Fruit fly (Drosophila melanogaster) whole organism, embryonic: ENCODE results near the gene Tbcd.

Source experiments
- CG10267 ChIP-seq: fragments of 200-800 bp; sonication (Bioruptor generic); optimal IDR thresholded peaks from 2 replicates; lab custom pipeline; 2018; ENCODE audit warnings: missing biosample characterization, mild to moderate bottlenecking, missing genetic modification characterization, moderate library complexity
- CG10366 ChIP-seq: fragments of 200-800 bp; sonication (Bioruptor generic); IDR thresholded peaks from 2 replicates; pipeline ENCODE4 v1.3.6; 2022; ENCODE audit warnings: missing biosample characterization, missing genetic modification characterization
- CG10462 ChIP-seq: fragments of 200-800 bp; sonication (Bioruptor generic); optimal IDR thresholded peaks from 2 replicates; lab custom pipeline; 2016; ENCODE audit warnings: missing biosample characterization, missing genetic modification characterization
- CG11723 ChIP-seq: fragments of 200-800 bp; sonication (Bioruptor generic); optimal IDR thresholded peaks from 2 replicates; lab custom pipeline; 2017; ENCODE audit warnings: missing biosample characterization, mild to moderate bottlenecking, missing genetic modification characterization
- CG12155 ChIP-seq: fragments of 200-800 bp; sonication (Bioruptor generic); optimal IDR thresholded peaks from 3 replicates; lab custom pipeline; 2016; ENCODE audit warnings: missing biosample characterization, missing genetic modification characterization
- CG12219 ChIP-seq: fragments of 200-800 bp; sonication (Bioruptor generic); optimal IDR thresholded peaks from 3 replicates; lab custom pipeline; 2018; ENCODE audit warnings: missing biosample characterization, mild to moderate bottlenecking, missing genetic modification characterization
- CG12744 ChIP-seq: fragments of 200-800 bp; sonication (Bioruptor generic); optimal IDR thresholded peaks from 2 replicates; lab custom pipeline; 2016; ENCODE audit warnings: missing biosample characterization, missing genetic modification characterization
- CG13123 ChIP-seq: fragments of 200-800 bp; sonication (Bioruptor generic); optimal IDR thresholded peaks from 2 replicates; lab custom pipeline; 2016; ENCODE audit warnings: missing biosample characterization, missing genetic modification characterization
- CG15269 ChIP-seq: fragments of 200-800 bp; sonication (Bioruptor generic); optimal IDR thresholded peaks from 2 replicates; lab custom pipeline; 2018; ENCODE audit warnings: missing biosample characterization, mild to moderate bottlenecking, missing genetic modification characterization, moderate library complexity
- CG17186 ChIP-seq: fragments of 200-800 bp; sonication (Bioruptor generic); optimal IDR thresholded peaks from 3 replicates; lab custom pipeline; 2017; ENCODE audit warnings: missing biosample characterization, missing genetic modification reagents, missing genetic modification characterization
- CG17385 ChIP-seq: fragments of 200-800 bp; sonication (Bioruptor generic); optimal IDR thresholded peaks from 3 replicates; lab custom pipeline; 2018; ENCODE audit warnings: missing biosample characterization, mild to moderate bottlenecking, missing genetic modification characterization
- CG17802 ChIP-seq: fragments of 200-800 bp; sonication (Bioruptor generic); optimal IDR thresholded peaks from 2 replicates; lab custom pipeline; 2018; ENCODE audit warnings: missing biosample characterization, mild to moderate bottlenecking, missing genetic modification characterization, moderate library complexity
- CG3407 ChIP-seq: fragments of 200-800 bp; sonication (Bioruptor generic); optimal IDR thresholded peaks from 2 replicates; lab custom pipeline; 2018; ENCODE audit warnings: missing biosample characterization, mild to moderate bottlenecking, missing genetic modification characterization
- CG3995 ChIP-seq: fragments of 200-800 bp; sonication (Bioruptor generic); optimal IDR thresholded peaks from 3 replicates; lab custom pipeline; 2016; ENCODE audit warnings: missing biosample characterization, missing genetic modification characterization
- CG4328 ChIP-seq: fragments of 200-800 bp; sonication (Bioruptor generic); optimal IDR thresholded peaks from 3 replicates; lab custom pipeline; 2017; ENCODE audit warnings: missing biosample characterization, missing genetic modification reagents, missing genetic modification characterization
- CG4404 ChIP-seq: fragments of 200-800 bp; sonication (Bioruptor generic); IDR thresholded peaks from 2 replicates; pipeline ENCODE4 v1.3.6; 2022; ENCODE audit warnings: missing biosample characterization, missing genetic modification characterization
- CG6765 ChIP-seq: fragments of 200-800 bp; sonication (Bioruptor generic); optimal IDR thresholded peaks from 3 replicates; lab custom pipeline; 2017; ENCODE audit warnings: missing biosample characterization, mild to moderate bottlenecking, missing genetic modification characterization
- CG7963 ChIP-seq: fragments of 200-800 bp; sonication (Bioruptor generic); IDR thresholded peaks from 3 replicates; pipeline ENCODE4 v1.3.6; 2022; ENCODE audit warnings: missing biosample characterization, missing genetic modification characterization; ENCODE audit not compliant: partially characterized antibody
- CG8924 ChIP-seq: fragments of 200-800 bp; optimal IDR thresholded peaks from 3 replicates; lab custom pipeline; 2019; ENCODE audit warnings: missing biosample characterization, mild to moderate bottlenecking, missing genetic modification characterization, moderate library complexity
- CG9437 ChIP-seq: fragments of 200-800 bp; sonication (Bioruptor generic); optimal IDR thresholded peaks from 2 replicates; lab custom pipeline; 2018; ENCODE audit warnings: missing biosample characterization, mild to moderate bottlenecking, missing genetic modification characterization
- Chrac-16 ChIP-seq: fragments of 200-800 bp; sonication (Bioruptor generic); optimal IDR thresholded peaks from 3 replicates; lab custom pipeline; 2016; ENCODE audit warnings: missing biosample characterization, missing genetic modification characterization
- Dek ChIP-seq: fragments of 200-800 bp; sonication (Bioruptor generic); optimal IDR thresholded peaks from 3 replicates; lab custom pipeline; 2019; ENCODE audit warnings: missing biosample characterization, mild to moderate bottlenecking, missing genetic modification characterization, moderate library complexity
- Dip3 ChIP-seq: fragments of 200-800 bp; sonication (Bioruptor generic); optimal IDR thresholded peaks from 3 replicates; lab custom pipeline; 2016; ENCODE audit warnings: missing biosample characterization, missing genetic modification characterization
- Dp ChIP-seq: fragments of 200-800 bp; sonication (Bioruptor generic); optimal IDR thresholded peaks from 2 replicates; lab custom pipeline; 2018; ENCODE audit warnings: missing biosample characterization, mild to moderate bottlenecking, missing genetic modification characterization, moderate library complexity
- Gug ChIP-seq: fragments of 200-800 bp; sonication (Bioruptor generic); IDR thresholded peaks from 4 replicates; pipeline ENCODE4 v1.3.6; 2022; ENCODE audit warnings: missing biosample characterization, missing genetic modification characterization
- H2.0 ChIP-seq: fragments of 200-800 bp; sonication (Bioruptor generic); IDR thresholded peaks from 2 replicates; pipeline ENCODE4 v1.3.6; 2022; ENCODE audit warnings: missing biosample characterization, missing genetic modification characterization
- Hey ChIP-seq: fragments of 200-800 bp; sonication (Bioruptor generic); optimal IDR thresholded peaks from 3 replicates; lab custom pipeline; 2018; ENCODE audit warnings: missing biosample characterization, mild to moderate bottlenecking, missing genetic modification characterization
- Lpt ChIP-seq: fragments of >200 bp; optimal IDR thresholded peaks from 2 replicates; lab custom pipeline; 2018; ENCODE audit warnings: missing biosample characterization, missing genetic modification characterization
- MESR4 ChIP-seq: fragments of 200-800 bp; sonication (Bioruptor generic); optimal IDR thresholded peaks from 2 replicates; lab custom pipeline; 2018; ENCODE audit warnings: missing biosample characterization, mild to moderate bottlenecking, missing genetic modification characterization, moderate library complexity
- Max ChIP-seq: fragments of 200-800 bp; sonication (Bioruptor generic); optimal IDR thresholded peaks from 2 replicates; lab custom pipeline; 2016; ENCODE audit warnings: missing biosample characterization, mild to moderate bottlenecking, missing genetic modification characterization
- Mrtf ChIP-seq: fragments of 200-800 bp; sonication (Bioruptor generic); IDR thresholded peaks from 3 replicates; pipeline ENCODE4 v1.3.6; 2022; ENCODE audit warnings: missing biosample characterization, missing genetic modification characterization
- Poxn ChIP-seq: fragments of 200-800 bp; sonication (Bioruptor generic); IDR thresholded peaks from 2 replicates; pipeline ENCODE4 v1.3.6; 2022; ENCODE audit warnings: missing biosample characterization, missing genetic modification characterization
- Rx ChIP-seq: fragments of 200-800 bp; sonication (Bioruptor generic); IDR thresholded peaks from 2 replicates; pipeline ENCODE4 v1.3.6; 2022; ENCODE audit warnings: missing biosample characterization, missing genetic modification characterization
- Sry-δ ChIP-seq: fragments of 200-800 bp; sonication (Bioruptor generic); optimal IDR thresholded peaks from 2 replicates; lab custom pipeline; 2016; ENCODE audit warnings: missing biosample characterization, missing genetic modification characterization
- ac ChIP-seq: fragments of 200-800 bp; sonication (Bioruptor generic); optimal IDR thresholded peaks from 3 replicates; lab custom pipeline; 2017; ENCODE audit warnings: missing biosample characterization, mild to moderate bottlenecking, missing genetic modification characterization
- al ChIP-seq: fragments of 200-800 bp; sonication (Bioruptor generic); IDR thresholded peaks from 2 replicates; pipeline ENCODE4 v1.3.6; 2022; ENCODE audit warnings: missing biosample characterization, missing genetic modification characterization
- ara ChIP-seq: fragments of 200-800 bp; sonication (Bioruptor generic); IDR thresholded peaks from 2 replicates; pipeline ENCODE4 v1.3.6; 2022; ENCODE audit warnings: missing biosample characterization, missing genetic modification characterization
- ato ChIP-seq: fragments of 200-800 bp; sonication (Bioruptor generic); IDR thresholded peaks from 2 replicates; pipeline ENCODE4 v1.3.6; 2022; ENCODE audit warnings: missing biosample characterization, missing genetic modification characterization; ENCODE audit not compliant: partially characterized antibody
- bcd ChIP-seq: fragments of 200-800 bp; sonication (Bioruptor generic); optimal IDR thresholded peaks from 2 replicates; lab custom pipeline; 2017; ENCODE audit warnings: missing biosample characterization, mild to moderate bottlenecking, missing genetic modification characterization
- cato ChIP-seq: fragments of 200-800 bp; sonication (Bioruptor generic); optimal IDR thresholded peaks from 2 replicates; lab custom pipeline; 2016; ENCODE audit warnings: missing biosample characterization, missing genetic modification characterization, borderline replicate concordance
- chinmo ChIP-seq: fragments of 200-800 bp; sonication (Bioruptor generic); IDR thresholded peaks from 4 replicates; pipeline ENCODE4 v1.3.6; 2022; ENCODE audit warnings: missing biosample characterization, missing genetic modification characterization; ENCODE audit not compliant: partially characterized antibody
- chm ChIP-seq: fragments of 200-800 bp; sonication (Bioruptor generic); IDR thresholded peaks from 2 replicates; pipeline ENCODE4 v1.3.6; 2022; ENCODE audit warnings: missing biosample characterization, missing genetic modification characterization
- dati ChIP-seq: fragments of 200-800 bp; sonication (Bioruptor generic); IDR thresholded peaks from 2 replicates; pipeline ENCODE4 v1.3.6; 2022; ENCODE audit warnings: missing biosample characterization, missing genetic modification characterization
- eve ChIP-seq, 2 experiments: fragments of >200 bp; optimal IDR thresholded peaks; 2 replicates each; lab custom pipeline; 2017; ENCODE audit warnings: missing biosample characterization in 2 of 2, missing genetic modification characterization in 2 of 2
- gce ChIP-seq: fragments of 200-800 bp; sonication (Bioruptor generic); IDR thresholded peaks from 3 replicates; pipeline ENCODE4 v1.3.6; 2022; ENCODE audit warnings: missing biosample characterization, missing genetic modification characterization
- gro ChIP-seq: fragments of 200-800 bp; sonication (Bioruptor generic); optimal IDR thresholded peaks from 2 replicates; lab custom pipeline; 2016; ENCODE audit warnings: missing biosample characterization, missing genetic modification characterization
- nerfin-2 ChIP-seq: fragments of 200-800 bp; sonication (Bioruptor generic); IDR thresholded peaks from 2 replicates; pipeline ENCODE4 v1.3.6; 2022; ENCODE audit warnings: missing biosample characterization, missing genetic modification characterization; ENCODE audit not compliant: partially characterized antibody
- pb ChIP-seq: fragments of 200-800 bp; sonication (Bioruptor generic); optimal IDR thresholded peaks from 3 replicates; lab custom pipeline; 2016; ENCODE audit warnings: missing biosample characterization, missing genetic modification characterization
- pnt ChIP-seq: fragments of 200-800 bp; sonication (Bioruptor generic); optimal IDR thresholded peaks from 3 replicates; lab custom pipeline; 2016; ENCODE audit warnings: missing biosample characterization, missing genetic modification characterization
- sisA ChIP-seq: fragments of 200-800 bp; sonication (Bioruptor generic); IDR thresholded peaks from 2 replicates; pipeline ENCODE4 v1.3.6; 2022; ENCODE audit warnings: missing biosample characterization, missing genetic modification characterization
- stc ChIP-seq: fragments of 200-800 bp; sonication (Bioruptor generic); IDR thresholded peaks from 2 replicates; pipeline ENCODE4 v1.3.6; 2022; ENCODE audit warnings: missing biosample characterization, missing genetic modification characterization
- tin ChIP-seq: fragments of 200-800 bp; sonication (Bioruptor generic); optimal IDR thresholded peaks from 3 replicates; lab custom pipeline; 2016; ENCODE audit warnings: missing biosample characterization, missing genetic modification characterization

The Tbcd gene

dm6 chr2L:2163568-2163953, 16.2 kb downstream of the Tbcd start (continued):
- TF ChIP-seq Sry-δ (peak; percentile 39), Dip3 (GFP tag; lab: Kevin White, UChicago) (peak; percentile 71), bcd (GFP tag; lab: Kevin White, UChicago) (peak; percentile 89), CG12744 (GFP tag; lab: Kevin White, UChicago) (peak; percentile 64), eve (GFP tag; optimal IDR thresholded peaks at IDR 0.05; lab: Kevin White, UChicago) (peak in 1 of 2 experiments; percentile 12), chm (GFP tag; lab: Robert Waterston, UW) (peak; percentile 98), Dp (GFP tag; lab: Kevin White, UChicago) (no peak), Poxn (GFP tag; lab: Robert Waterston, UW) (0 out of 2 replicates have a peak, but pooled peaks have one; percentile 11), CG17385 (GFP tag; lab: Kevin White, UChicago) (peak; percentile 83), chinmo (GFP tag; lab: Robert Waterston, UW) (no peak), gce (GFP tag; lab: Robert Waterston, UW) (peak; percentile 90), CG12219 (GFP tag; lab: Kevin White, UChicago) (peak; percentile 80), CG13123 (GFP tag; lab: Kevin White, UChicago) (peak; percentile 64), CG17802 (tag; lab: Kevin White, UChicago) (peak; percentile 76), gro (GFP tag; lab: Kevin White, UChicago) (no peak), Hey (tag; lab: Kevin White, UChicago) (peak; percentile 44), Gug (GFP tag; lab: Robert Waterston, UW) (peak; percentile 95), CG3995 (GFP tag; lab: Kevin White, UChicago) (peak; percentile 40), sisA (GFP tag; lab: Robert Waterston, UW) (peak; percentile 94), Lpt (no peak), CG17186 (peak; percentile 64), Mrtf (GFP tag; lab: Robert Waterston, UW) (peak; percentile 92), Dek (tag; lab: Kevin White, UChicago) (peak; percentile 59), ac (GFP tag; lab: Kevin White, UChicago) (peak; percentile 90), tin (GFP tag; lab: Kevin White, UChicago) (peak; percentile 85), CG4328 (GFP tag; lab: Kevin White, UChicago) (peak; percentile 45), CG10462 (GFP tag; lab: Kevin White, UChicago) (peak; percentile 71), al (peak; percentile 63), CG15269 (tag; lab: Kevin White, UChicago) (peak; percentile 79), CG11723 (GFP tag; lab: Kevin White, UChicago) (peak; percentile 86), Max (GFP tag; lab: Kevin White, UChicago) (peak; percentile 47), Rx (GFP tag; lab: Robert Waterston, UW) (peak; percentile 92), H2.0 (GFP tag; lab: Robert Waterston, UW) (peak; percentile 92), ato (GFP tag; lab: Robert Waterston, UW) (no peak), pnt (peak; percentile 92), CG6765 (GFP tag; lab: Kevin White, UChicago) (no peak), CG12155 (peak; percentile 69), cato (GFP tag; lab: Kevin White, UChicago) (peak; percentile 72), CG3407 (GFP tag; lab: Kevin White, UChicago) (peak; percentile 84), ara (peak; percentile 97), CG8924 (tag; lab: Kevin White, UChicago) (peak; percentile 91), MESR4 (GFP tag; lab: Kevin White, UChicago) (peak; percentile 34), stc (GFP tag; lab: Robert Waterston, UW) (peak; percentile 85), CG7963 (no peak), CG4404 (GFP tag; lab: Robert Waterston, UW) (peak; percentile 96), Chrac-16 (GFP tag; lab: Kevin White, UChicago) (peak; percentile 83), CG9437 (peak; percentile 73), CG10366 (GFP tag; lab: Robert Waterston, UW) (peak; percentile 89), pb (GFP tag; lab: Kevin White, UChicago) (peak; percentile 90), CG10267 (tag; lab: Kevin White, UChicago) (peak; percentile 86), nerfin-2 (GFP tag; lab: Robert Waterston, UW) (no peak), dati (GFP tag; lab: Robert Waterston, UW) (peak; percentile 92)
